Fruit fly (Drosophila melanogaster) whole organism, prepupa: ENCODE results near the gene CG31189.
A peak's percentile ranks its signal among the peaks of the same experiment; 100 is the strongest.

Source experiments
- Blimp-1 ChIP-seq: fragments of 200-800 bp; sonication (Bioruptor generic); optimal IDR thresholded peaks from 3 replicates; lab custom pipeline; 2017; ENCODE audit warnings: missing biosample characterization, missing genetic modification characterization, mild to moderate bottlenecking, moderate library complexity, missing genetic modification reagents
- CG8119 ChIP-seq: fragments of 200-800 bp; sonication (Bioruptor generic); IDR thresholded peaks from 3 replicates; pipeline ENCODE4 v1.3.6; 2022; ENCODE audit warnings: missing biosample characterization, missing genetic modification characterization
- Eip93F ChIP-seq: fragments of 200-800 bp; sonication (Bioruptor generic); optimal IDR thresholded peaks from 2 replicates; lab custom pipeline; 2016; ENCODE audit warnings: missing biosample characterization, mild to moderate bottlenecking, missing genetic modification characterization
- Ets96B ChIP-seq: fragments of 200-800 bp; optimal IDR thresholded peaks from 2 replicates; lab custom pipeline; 2019; ENCODE audit warnings: missing biosample characterization, mild to moderate bottlenecking, missing genetic modification characterization, moderate library complexity
- Hr4 ChIP-seq: fragments of 200-800 bp; sonication (Bioruptor generic); optimal IDR thresholded peaks from 3 replicates; lab custom pipeline; 2016; ENCODE audit warnings: missing biosample characterization, missing genetic modification characterization
- Sox102F ChIP-seq: fragments of 200-800 bp; sonication (Bioruptor generic); optimal IDR thresholded peaks from 2 replicates; lab custom pipeline; 2016; ENCODE audit warnings: missing biosample characterization, mild to moderate bottlenecking, missing genetic modification characterization
- esn ChIP-seq: fragments of 200-800 bp; sonication (Bioruptor generic); optimal IDR thresholded peaks from 2 replicates; lab custom pipeline; 2016; ENCODE audit warnings: missing biosample characterization, mild to moderate bottlenecking, missing genetic modification characterization, moderate library complexity
- lz ChIP-seq: fragments of 200-800 bp; sonication (Bioruptor generic); optimal IDR thresholded peaks from 3 replicates; lab custom pipeline; 2016; ENCODE audit warnings: missing biosample characterization, missing genetic modification characterization
- net ChIP-seq: fragments of 200-800 bp; sonication (Bioruptor generic); optimal IDR thresholded peaks from 3 replicates; lab custom pipeline; 2016; ENCODE audit warnings: missing biosample characterization, missing genetic modification characterization
- spab ChIP-seq: fragments of 200-800 bp; sonication (Bioruptor generic); optimal IDR thresholded peaks from 2 replicates; lab custom pipeline; 2017; ENCODE audit warnings: missing biosample characterization, mild to moderate bottlenecking, missing genetic modification characterization, missing genetic modification reagents
- vri ChIP-seq: fragments of 200-800 bp; sonication (Bioruptor generic); optimal IDR thresholded peaks from 3 replicates; lab custom pipeline; 2016; ENCODE audit warnings: missing biosample characterization, mild to moderate bottlenecking, missing genetic modification characterization

- TF ChIP-seq Ets96B (no peak), vri (GFP tag; lab: Kevin White, UChicago) (peak; percentile 47), esn (GFP tag; lab: Kevin White, UChicago) (no peak), Sox102F (peak; percentile 17), Blimp-1 (GFP tag; lab: Kevin White, UChicago) (no peak), spab (GFP tag; lab: Kevin White, UChicago) (no peak), CG8119 (GFP tag; lab: Robert Waterston, UW) (no peak), net (GFP tag; lab: Kevin White, UChicago) (no peak), Eip93F (GFP tag; lab: Kevin White, UChicago) (no peak), Hr4 (GFP tag; lab: Kevin White, UChicago) (no peak), lz (no peak)
Measured at dm6 chr3R:21059486-21060356, 14.1 kb upstream of the CG31189 start.
